Worm (Caenorhabditis elegans) whole organism, mixed stage, embryonic: Measurements from ENCODE around the gene C01G6.2.

Experiments
- M03D4.4 ChIP-seq: sonication (generic microtip); optimal IDR thresholded peaks from 2 replicates; lab custom pipeline; 2017; ENCODE audit warnings: mild to moderate bottlenecking, missing genetic modification characterization, missing compliant biosample characterization
- bed-3 ChIP-seq: fragments of 200-800 bp; sonication (Bioruptor generic); optimal IDR thresholded peaks from 3 replicates; lab custom pipeline; 2018; ENCODE audit warnings: mild to moderate bottlenecking, missing genetic modification characterization, moderate library complexity, missing compliant biosample characterization
- blmp-1 ChIP-seq: fragments of 150-350 bp; optimal IDR thresholded peaks from 2 replicates; lab custom pipeline; 2014; ENCODE audit warnings: missing biosample characterization, missing genetic modification characterization
- ceh-39 ChIP-seq: fragments of 150-350 bp; optimal IDR thresholded peaks from 2 replicates; lab custom pipeline; 2014; ENCODE audit warnings: missing biosample characterization, missing genetic modification characterization
- ceh-43 ChIP-seq: fragments of 200-800 bp; sonication (Bioruptor generic); optimal IDR thresholded peaks from 2 replicates; lab custom pipeline; 2018; ENCODE audit warnings: mild to moderate bottlenecking, missing genetic modification characterization, moderate library complexity, missing compliant biosample characterization
- ces-1 ChIP-seq: fragments of 150-350 bp; optimal IDR thresholded peaks from 2 replicates; lab custom pipeline; 2014; ENCODE audit warnings: missing biosample characterization, missing genetic modification reagents, missing genetic modification characterization
- cnd-1 ChIP-seq: fragments of 200-800 bp; sonication (Bioruptor generic); optimal IDR thresholded peaks from 2 replicates; lab custom pipeline; 2018; ENCODE audit warnings: mild to moderate bottlenecking, missing genetic modification characterization, missing compliant biosample characterization
- drap-1 ChIP-seq: fragments of 200-800 bp; sonication (Bioruptor generic); optimal IDR thresholded peaks from 3 replicates; lab custom pipeline; 2018; ENCODE audit warnings: mild to moderate bottlenecking, missing genetic modification characterization, missing compliant biosample characterization
- elt-1 ChIP-seq: sonication (generic microtip); optimal IDR thresholded peaks from 2 replicates; lab custom pipeline; 2017; ENCODE audit warnings: missing genetic modification characterization, mild to moderate bottlenecking, missing compliant biosample characterization, antibody characterized with exemption, moderate library complexity, borderline replicate concordance; ENCODE audit not compliant: insufficient read depth
- elt-3 ChIP-seq: fragments of 150-350 bp; optimal IDR thresholded peaks from 2 replicates; lab custom pipeline; 2014; ENCODE audit warnings: missing biosample characterization, missing genetic modification characterization
- flh-1 ChIP-seq: fragments of 200-800 bp; sonication (Bioruptor generic); optimal IDR thresholded peaks from 2 replicates; lab custom pipeline; 2018; ENCODE audit warnings: mild to moderate bottlenecking, missing genetic modification characterization, moderate library complexity, missing compliant biosample characterization
- ham-2 ChIP-seq: fragments of 200-800 bp; sonication (Bioruptor generic); optimal IDR thresholded peaks from 2 replicates; lab custom pipeline; 2018; ENCODE audit warnings: mild to moderate bottlenecking, missing genetic modification characterization, missing compliant biosample characterization
- hlh-1 ChIP-seq: fragments of 150-350 bp; optimal IDR thresholded peaks from 2 replicates; lab custom pipeline; 2014; ENCODE audit warnings: missing biosample characterization, missing genetic modification reagents, missing genetic modification characterization
- lin-13 ChIP-seq: fragments of 150-350 bp; optimal IDR thresholded peaks from 2 replicates; lab custom pipeline; 2014; ENCODE audit warnings: missing biosample characterization, missing genetic modification characterization
- lsy-2 ChIP-seq: fragments of 150-350 bp; optimal IDR thresholded peaks from 2 replicates; lab custom pipeline; 2014; ENCODE audit warnings: missing biosample characterization, missing genetic modification characterization
- mab-5 ChIP-seq: fragments of 150-350 bp; optimal IDR thresholded peaks from 2 replicates; lab custom pipeline; 2014; ENCODE audit warnings: missing biosample characterization, missing genetic modification characterization
- mep-1 ChIP-seq: fragments of 150-350 bp; optimal IDR thresholded peaks from 2 replicates; lab custom pipeline; 2017; ENCODE audit warnings: missing biosample characterization, missing genetic modification reagents, missing genetic modification characterization, inconsistent platforms
- mls-2 ChIP-seq: sonication (generic microtip); optimal IDR thresholded peaks from 2 replicates; lab custom pipeline; 2016; ENCODE audit warnings: mild to moderate bottlenecking, missing genetic modification characterization, moderate library complexity, missing compliant biosample characterization
- nhr-12 ChIP-seq: fragments of 150-350 bp; optimal IDR thresholded peaks from 2 replicates; lab custom pipeline; 2014; ENCODE audit warnings: missing biosample characterization, missing genetic modification characterization
- nhr-2 ChIP-seq: fragments of 150-350 bp; optimal IDR thresholded peaks from 2 replicates; lab custom pipeline; 2014; ENCODE audit warnings: missing biosample characterization, missing genetic modification characterization
- nhr-237 ChIP-seq: fragments of 150-350 bp; optimal IDR thresholded peaks from 2 replicates; lab custom pipeline; 2014; ENCODE audit warnings: missing biosample characterization, missing genetic modification characterization
- nhr-28 ChIP-seq: fragments of 150-350 bp; optimal IDR thresholded peaks from 2 replicates; lab custom pipeline; 2014; ENCODE audit warnings: missing biosample characterization, missing genetic modification characterization
- nhr-76 ChIP-seq: sonication (generic microtip); optimal IDR thresholded peaks from 2 replicates; lab custom pipeline; 2017; ENCODE audit warnings: missing biosample characterization, missing genetic modification characterization
- pha-4 ChIP-seq: fragments of 150-350 bp; optimal IDR thresholded peaks from 2 replicates; lab custom pipeline; 2018; ENCODE audit warnings: missing biosample characterization, missing genetic modification reagents, missing genetic modification characterization
- sem-2 ChIP-seq: fragments of 200-800 bp; sonication (Bioruptor generic); optimal IDR thresholded peaks from 2 replicates; lab custom pipeline; 2018; ENCODE audit warnings: mild to moderate bottlenecking, missing genetic modification characterization, missing compliant biosample characterization
- snpc-4 ChIP-seq: fragments of 150-350 bp; optimal IDR thresholded peaks from 2 replicates; lab custom pipeline; 2014; ENCODE audit warnings: missing biosample characterization, missing genetic modification characterization
- sptf-1 ChIP-seq: sonication (generic microtip); optimal IDR thresholded peaks from 2 replicates; lab custom pipeline; 2017; ENCODE audit warnings: mild to moderate bottlenecking, missing genetic modification characterization, moderate library complexity, missing compliant biosample characterization
- unc-120 ChIP-seq: sonication (generic microtip); optimal IDR thresholded peaks from 2 replicates; lab custom pipeline; 2017; ENCODE audit warnings: missing genetic modification characterization, missing compliant biosample characterization; ENCODE audit not compliant: poor library complexity, severe bottlenecking
- unc-39 ChIP-seq: fragments of 150-350 bp; optimal IDR thresholded peaks from 2 replicates; lab custom pipeline; 2014; ENCODE audit warnings: missing biosample characterization, missing genetic modification characterization
- ztf-11 ChIP-seq: fragments of 150-350 bp; optimal IDR thresholded peaks from 2 replicates; lab custom pipeline; 2014; ENCODE audit warnings: missing biosample characterization, missing genetic modification characterization

Gene C01G6.2

ce11 chrII:9232493-9232892 lies 34.4 kb upstream of the C01G6.2 start:
- TF ChIP-seq blmp-1 (tag; lab: Kevin White, UChicago) (peak; percentile 89), mab-5 (no peak), ham-2 (GFP tag; lab: Kevin White, UChicago) (peak; percentile 9), ceh-39 (no peak)

ce11 chrII:9232923-9233322 lies 33.9 kb upstream of the C01G6.2 start, which contains the start of gene T26C5.2:
T26C5.2 (plus strand) TSS chrII:9233223.
- TF ChIP-seq nhr-2: no peak
- TF ChIP-seq bed-3 (GFP tag; lab: Kevin White, UChicago): no peak
- TF ChIP-seq lsy-2 (tag; lab: Kevin White, UChicago): no peak
- no peak for TF ChIP-seq ztf-11
- no peak for TF ChIP-seq flh-1 (GFP tag; lab: Kevin White, UChicago)
- TF ChIP-seq ces-1 (GFP tag; lab: Kevin White, UChicago): no peak
- TF ChIP-seq unc-39 (tag; lab: Kevin White, UChicago): no peak
- TF ChIP-seq nhr-237 (tag; lab: Kevin White, UChicago): no peak
- TF ChIP-seq ceh-43 (GFP tag; lab: Kevin White, UChicago): no peak
- no peak for TF ChIP-seq ham-2 (GFP tag; lab: Kevin White, UChicago)
- no peak for TF ChIP-seq nhr-76 (tag; lab: Kevin White, UChicago)
- TF ChIP-seq mep-1 (tag; lab: Kevin White, UChicago): no peak
- TF ChIP-seq drap-1 (GFP tag; lab: Kevin White, UChicago): no peak
- no peak for TF ChIP-seq pha-4
- TF ChIP-seq nhr-28 (tag; lab: Kevin White, UChicago): no peak
- no peak for TF ChIP-seq sem-2
- no peak for TF ChIP-seq elt-1
- TF ChIP-seq snpc-4: no peak

DNA sequence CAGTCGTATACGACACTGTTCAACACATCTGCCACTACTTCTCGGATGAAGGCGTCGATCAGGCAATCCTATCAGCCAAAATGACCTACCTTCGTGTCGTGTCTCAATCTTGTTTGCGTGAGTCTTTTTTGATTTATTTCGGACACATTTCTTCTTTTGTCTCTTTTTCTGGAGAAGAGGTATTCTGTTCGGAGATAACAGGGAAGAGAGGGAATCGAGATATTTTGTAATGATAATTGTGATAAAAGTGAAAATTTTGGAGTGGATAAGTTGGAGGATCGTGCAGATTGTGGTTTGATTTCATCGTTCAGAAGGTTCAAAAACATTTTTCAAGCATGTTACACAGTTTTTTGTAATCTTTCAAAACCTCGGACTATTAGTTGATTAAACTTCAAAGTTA lies 33.0 kb upstream of the C01G6.2 start:
- TF ChIP-seq ceh-39 (no peak), sptf-1 (tag; lab: Kevin White, UChicago) (no peak), mls-2 (no peak), ztf-11 (no peak)
- TF ChIP-seq, all 35 proteins: peak for 0

ce11 chrII:9236283-9236682 lies 30.6 kb upstream of the C01G6.2 start, which contains the start of gene T26C5.3:
T26C5.3 (plus strand) TSS chrII:9236583.
- TF ChIP-seq flh-1 (GFP tag; lab: Kevin White, UChicago): no peak
- no peak for TF ChIP-seq nhr-28 (tag; lab: Kevin White, UChicago)
- TF ChIP-seq mep-1 (tag; lab: Kevin White, UChicago): no peak
- no peak for TF ChIP-seq hlh-1 (tag; lab: Kevin White, UChicago)
- TF ChIP-seq nhr-12 (tag; lab: Kevin White, UChicago): no peak
- no peak for TF ChIP-seq snpc-4
- TF ChIP-seq unc-120 (tag; lab: Kevin White, UChicago): no peak
- TF ChIP-seq blmp-1 (tag; lab: Kevin White, UChicago): no peak
- no peak for TF ChIP-seq pha-4
- no peak for TF ChIP-seq lsy-2 (tag; lab: Kevin White, UChicago)
- no peak for TF ChIP-seq cnd-1 (tag; lab: Kevin White, UChicago)
- no peak for TF ChIP-seq M03D4.4 (tag; lab: Kevin White, UChicago)
- TF ChIP-seq ceh-39: no peak

- TF ChIP-seq mep-1 (tag; lab: Kevin White, UChicago) (no peak), M03D4.4 (tag; lab: Kevin White, UChicago) (no peak), unc-39 (tag; lab: Kevin White, UChicago) (no peak), nhr-76 (tag; lab: Kevin White, UChicago) (no peak), flh-1 (GFP tag; lab: Kevin White, UChicago) (no peak), elt-3 (no peak), lsy-2 (tag; lab: Kevin White, UChicago) (no peak), ceh-39 (no peak)
Measured at ce11 chrII:9236972-9237371, 29.9 kb upstream of the C01G6.2 start.

ce11 chrII:9237719-9238118 lies 29.1 kb upstream of the C01G6.2 start:
- no peak for TF ChIP-seq nhr-76 (tag; lab: Kevin White, UChicago)
- no peak for TF ChIP-seq elt-1
- no peak for TF ChIP-seq lsy-2 (tag; lab: Kevin White, UChicago)
- TF ChIP-seq unc-120 (tag; lab: Kevin White, UChicago): no peak
- TF ChIP-seq hlh-1 (tag; lab: Kevin White, UChicago): no peak
- TF ChIP-seq lin-13: no peak
- no peak for TF ChIP-seq sem-2
- TF ChIP-seq ztf-11: no peak
